Worm (Caenorhabditis elegans) whole organism, L4/young adult: ENCODE measurements around the gene nhr-72.

Experiments
- W03F9.2 ChIP-seq: fragments of 150-350 bp; optimal IDR thresholded peaks from 2 replicates; lab custom pipeline; 2014; ENCODE audit warnings: missing biosample characterization, missing genetic modification characterization
- dao-5 ChIP-seq: sonication (generic microtip); optimal IDR thresholded peaks from 2 replicates; lab custom pipeline; 2016; ENCODE audit warnings: missing genotype, missing genetic modification characterization, moderate library complexity, missing compliant biosample characterization
- him-1 ChIP-seq: sonication (generic microtip); optimal IDR thresholded peaks from 2 replicates; lab custom pipeline; 2016; ENCODE audit warnings: missing genotype, missing genetic modification reagents, missing genetic modification characterization, missing compliant biosample characterization

DNA sequence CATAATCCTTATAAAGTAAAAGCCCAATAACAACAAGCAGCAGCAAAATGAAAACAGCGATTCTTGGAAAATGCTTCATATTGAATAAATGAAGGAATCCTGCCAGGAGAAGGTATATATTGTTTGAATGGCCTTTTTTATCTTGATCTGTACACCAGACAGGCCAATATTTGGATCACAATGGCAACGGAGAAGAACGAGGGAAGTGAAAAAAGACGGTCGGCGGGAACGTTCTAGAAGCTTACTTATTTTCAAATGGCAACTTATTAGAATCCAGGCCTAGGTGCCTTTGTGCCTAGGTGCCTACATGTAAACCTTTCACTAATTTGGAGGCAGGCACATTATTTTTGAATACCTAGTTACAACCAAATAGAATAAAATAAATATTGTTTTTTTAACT lies 22.8 kb downstream of the nhr-72 start, which contains the start of gene F54D10.8:
- TF ChIP-seq W03F9.2 (no peak), dao-5 (tag; lab: Kevin White, UChicago) (no peak), him-1 (tag; lab: Kevin White, UChicago) (no peak)
